Worm (Caenorhabditis elegans): ENCODE measurements around the gene ZC373.3.

DNA sequence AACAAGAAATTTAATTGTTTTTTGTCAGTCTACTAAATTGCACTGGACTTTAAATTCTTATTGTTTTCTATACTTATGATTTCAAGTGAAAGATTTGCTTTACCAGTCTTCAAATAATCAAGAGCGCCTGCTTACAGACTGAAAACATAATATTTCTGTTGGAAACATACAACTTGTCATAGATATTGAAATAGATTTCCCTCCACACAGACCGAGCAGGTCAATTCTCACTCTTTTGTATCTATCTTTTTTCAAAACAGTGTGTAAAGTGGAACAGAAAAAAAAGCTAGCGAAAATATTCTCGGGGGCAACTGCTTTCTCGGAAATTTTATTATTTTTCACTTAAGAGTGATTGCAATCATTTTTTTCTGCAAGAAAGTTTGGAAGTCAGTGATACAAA lies 18.3 kb downstream of the ZC373.3 start:
- TF ChIP-seq nhr-12 (tag; optimal IDR thresholded peaks at IDR 0.05) (no peak), egl-27 (tag; optimal IDR thresholded peaks at IDR 0.05) (no peak), nhr-71 (tag; optimal IDR thresholded peaks at IDR 0.05) (no peak), dpl-1 (GFP tag; optimal IDR thresholded peaks at IDR 0.05) (no peak)
